Fruit fly (Drosophila melanogaster): ENCODE measurements around the gene p38c.

Gene p38c

dm6 chr3R:24188619-24189018 lies 38.6 kb upstream of the p38c start, which contains the start of gene CG5515 (continued):
- TF ChIP-seq pan (optimal IDR thresholded peaks at IDR 0.05) (no peak), pan (GFP tag; optimal IDR thresholded peaks at IDR 0.05 in 1 of 2, IDR thresholded peaks at IDR 0.05 in 1 of 2) (peak in 1 of 2 experiments; percentile 82), Hand (GFP tag; optimal IDR thresholded peaks at IDR 0.05) (no peak), Stat92E (GFP tag; optimal IDR thresholded peaks at IDR 0.05) (no peak), CG10209 (GFP tag; optimal IDR thresholded peaks at IDR 0.05) (peak; percentile 49), tgo (GFP tag; IDR thresholded peaks at IDR 0.05) (peak; percentile 83), dm (GFP tag; optimal IDR thresholded peaks at IDR 0.05) (peak; percentile 81), CG12942 (GFP tag; optimal IDR thresholded peaks at IDR 0.05) (peak; percentile 70), Sin3A (optimal IDR thresholded peaks at IDR 0.05) (peak; percentile 54), phol (tag; optimal IDR thresholded peaks at IDR 0.05) (peak; percentile 95), Poxn (GFP tag; IDR thresholded peaks at IDR 0.05) (no peak), YL-1 (GFP tag; optimal IDR thresholded peaks at IDR 0.05) (peak; percentile 6), CoRest (tag; optimal IDR thresholded peaks at IDR 0.05) (peak; percentile 84), vnd (GFP tag; IDR thresholded peaks at IDR 0.05; ENCODE audit: partially characterized antibody) (peak; percentile 83), amos (GFP tag; IDR thresholded peaks at IDR 0.05; ENCODE audit: partially characterized antibody) (peak; percentile 71), MTF-1 (GFP tag; optimal IDR thresholded peaks at IDR 0.05; ENCODE audit: borderline replicate concordance) (no peak), Oaz (GFP tag; IDR thresholded peaks at IDR 0.05) (peak; percentile 83), chn (GFP tag; optimal IDR thresholded peaks at IDR 0.05) (peak; percentile 90), CHES-1-like (GFP tag; optimal IDR thresholded peaks at IDR 0.05) (peak; percentile 76), H2.0 (GFP tag; IDR thresholded peaks at IDR 0.05) (peak; percentile 80), Neu2 (GFP tag; optimal IDR thresholded peaks at IDR 0.05; ENCODE audit: borderline replicate concordance) (no peak), sens (GFP tag) (peak; percentile 96), GATAe (GFP tag; conservative IDR thresholded peaks at IDR 0.05) (no peak; the same call in 1 of the 2 replicates), zfh1 (GFP tag; IDR thresholded peaks at IDR 0.05) (peak; percentile 81; the same call in 2 of the 3 replicates), CG10959 (GFP tag; IDR thresholded peaks at IDR 0.05) (peak; percentile 61), CG15696 (tag; optimal IDR thresholded peaks at IDR 0.05) (peak; percentile 83), nmo (GFP tag; optimal IDR thresholded peaks at IDR 0.05) (peak; percentile 87), inv (GFP tag; IDR thresholded peaks at IDR 0.05; ENCODE audit: partially characterized antibody) (peak; percentile 81), CG12744 (GFP tag; optimal IDR thresholded peaks at IDR 0.05) (peak; percentile 50), CG8089 (GFP tag; optimal IDR thresholded peaks at IDR 0.05) (peak; percentile 73), CG11696 (GFP tag; IDR thresholded peaks at IDR 0.05) (peak; percentile 36; the same call in 1 of the 2 replicates), Rfx (GFP tag; IDR thresholded peaks at IDR 0.05) (peak; percentile 86), CG11695 (GFP tag; IDR thresholded peaks at IDR 0.05) (peak; percentile 59; the same call in 2 of the 3 replicates), klu (GFP tag; IDR thresholded peaks at IDR 0.05) (peak; percentile 51; the same call in 1 of the 2 replicates), maf-S (GFP tag; optimal IDR thresholded peaks at IDR 0.05) (peak; percentile 65), CG9817 (tag; optimal IDR thresholded peaks at IDR 0.05) (peak; percentile 82), bigmax (GFP tag; optimal IDR thresholded peaks at IDR 0.05) (peak; percentile 67), CG31441 (GFP tag; IDR thresholded peaks at IDR 0.05) (no peak; the same call in 1 of the 2 replicates), TFAM (GFP tag; optimal IDR thresholded peaks at IDR 0.05) (no peak), shn (GFP tag; optimal IDR thresholded peaks at IDR 0.05) (peak; percentile 89), gce (GFP tag; IDR thresholded peaks at IDR 0.05) (peak; percentile 38; the same call in 1 of the 3 replicates), dpn (GFP tag; optimal IDR thresholded peaks at IDR 0.05) (peak in 1 of 2 experiments; percentile 82), CG15073 (GFP tag; optimal IDR thresholded peaks at IDR 0.05) (no peak), PHDP (tag; optimal IDR thresholded peaks at IDR 0.05) (peak; percentile 86), exex (tag; optimal IDR thresholded peaks at IDR 0.05) (no peak), CG3065 (GFP tag; optimal IDR thresholded peaks at IDR 0.05) (no peak), CG5245 (GFP tag; optimal IDR thresholded peaks at IDR 0.05) (peak; percentile 32), CG18599 (GFP tag; optimal IDR thresholded peaks at IDR 0.05) (no peak), fu2 (GFP tag; optimal IDR thresholded peaks at IDR 0.05) (peak; percentile 87), cg (GFP tag; optimal IDR thresholded peaks at IDR 0.05) (no peak), CG10654 (GFP tag; optimal IDR thresholded peaks at IDR 0.05) (peak; percentile 61)

Data from whole organism, embryonic.